Worm (Caenorhabditis elegans) whole organism, L2 larva: ENCODE measurements around the gene fbxb-104.
"Not testable (repeated sequence)": the region's sequence is repeated elsewhere in the genome, so short reads cannot be mapped to it uniquely, and the experiment has no call there.

Experiments
- C34F6.9 ChIP-seq: fragments of 150-350 bp; optimal IDR thresholded peaks from 2 replicates; lab custom pipeline; 2014; ENCODE audit warnings: missing biosample characterization, missing genetic modification characterization
- F13H6.1 ChIP-seq: sonication (generic microtip); optimal IDR thresholded peaks from 2 replicates; lab custom pipeline; 2016; ENCODE audit warnings: missing genetic modification characterization, missing compliant biosample characterization
- Y55F3AM.14 ChIP-seq: fragments of 200-800 bp; sonication (Bioruptor generic); optimal IDR thresholded peaks from 2 replicates; lab custom pipeline; 2018; ENCODE audit warnings: mild to moderate bottlenecking, missing genetic modification characterization, missing compliant biosample characterization
- ZK546.5 ChIP-seq: sonication (generic microtip); optimal IDR thresholded peaks from 2 replicates; lab custom pipeline; 2017; ENCODE audit warnings: missing biosample characterization, missing genetic modification characterization
- alr-1 ChIP-seq: fragments of 150-350 bp; optimal IDR thresholded peaks from 2 replicates; lab custom pipeline; 2014; ENCODE audit warnings: missing biosample characterization, missing genetic modification characterization
- aly-2 ChIP-seq: fragments of 150-350 bp; optimal IDR thresholded peaks from 2 replicates; lab custom pipeline; 2014; ENCODE audit warnings: missing biosample characterization, missing genetic modification characterization
- blmp-1 ChIP-seq: sonication (generic microtip); optimal IDR thresholded peaks from 2 replicates; lab custom pipeline; 2017; ENCODE audit warnings: missing genetic modification characterization, mild to moderate bottlenecking, missing compliant biosample characterization, antibody characterized with exemption, moderate library complexity; ENCODE audit not compliant: insufficient read depth
- crh-2 ChIP-seq: sonication (generic microtip); optimal IDR thresholded peaks from 2 replicates; lab custom pipeline; 2017; ENCODE audit warnings: missing biosample characterization, missing genetic modification characterization
- dmd-4 ChIP-seq: sonication (generic microtip); optimal IDR thresholded peaks from 2 replicates; lab custom pipeline; 2017; ENCODE audit warnings: missing biosample characterization, missing genetic modification characterization
- elt-1 ChIP-seq: fragments of 150-350 bp; optimal IDR thresholded peaks from 2 replicates; lab custom pipeline; 2014; ENCODE audit warnings: missing biosample characterization, missing genetic modification characterization
- fos-1 ChIP-seq: fragments of 150-350 bp; optimal IDR thresholded peaks from 2 replicates; lab custom pipeline; 2014; ENCODE audit warnings: missing biosample characterization, missing genetic modification characterization
- gmeb-1 ChIP-seq: fragments of 150-350 bp; optimal IDR thresholded peaks from 2 replicates; lab custom pipeline; 2014; ENCODE audit warnings: missing biosample characterization, missing genetic modification characterization
- lin-11 ChIP-seq: fragments of 150-350 bp; sonication (generic microtip); optimal IDR thresholded peaks from 2 replicates; lab custom pipeline; 2014; ENCODE audit warnings: missing biosample characterization, missing genetic modification characterization, inconsistent platforms, mixed read lengths
- lin-13 ChIP-seq: fragments of 150-350 bp; optimal IDR thresholded peaks from 2 replicates; lab custom pipeline; 2014; ENCODE audit warnings: missing biosample characterization, missing genetic modification reagents, missing genetic modification characterization
- lin-39 ChIP-seq: fragments of 150-350 bp; optimal IDR thresholded peaks from 2 replicates; lab custom pipeline; 2014; ENCODE audit warnings: missing biosample characterization, missing genetic modification reagents, missing genetic modification characterization
- lsy-2 ChIP-seq, 2 experiments: fragments of 150-350 bp in 1 of 2; sonication (generic microtip) in 1 of 2; optimal IDR thresholded peaks; 2 replicates each; lab custom pipeline; 2014 to 2017; ENCODE audit warnings: missing biosample characterization in 2 of 2, missing genetic modification characterization in 2 of 2
- mbf-1 ChIP-seq: sonication (generic microtip); optimal IDR thresholded peaks from 2 replicates; lab custom pipeline; 2017; ENCODE audit warnings: missing biosample characterization, missing genetic modification characterization
- mdl-1 ChIP-seq, 2 experiments: fragments of 150-350 bp in 1 of 2; sonication (generic microtip) in 1 of 2; optimal IDR thresholded peaks; 2 replicates each; lab custom pipeline; 2017; ENCODE audit warnings: missing biosample characterization in 2 of 2, missing genetic modification characterization in 2 of 2
- nhr-10 ChIP-seq: sonication (generic microtip); optimal IDR thresholded peaks from 2 replicates; lab custom pipeline; 2017; ENCODE audit warnings: missing biosample characterization, missing genetic modification characterization
- nhr-11 ChIP-seq: fragments of 150-350 bp; optimal IDR thresholded peaks from 2 replicates; lab custom pipeline; 2014; ENCODE audit warnings: missing biosample characterization, missing genetic modification characterization
- nhr-129 ChIP-seq: fragments of 150-350 bp; optimal IDR thresholded peaks from 2 replicates; lab custom pipeline; 2014; ENCODE audit warnings: missing biosample characterization, missing genetic modification characterization
- nhr-21 ChIP-seq: fragments of 150-350 bp; optimal IDR thresholded peaks from 2 replicates; lab custom pipeline; 2014; ENCODE audit warnings: missing biosample characterization, missing genetic modification characterization
- nhr-23 ChIP-seq: fragments of 150-350 bp; optimal IDR thresholded peaks from 2 replicates; lab custom pipeline; 2014; ENCODE audit warnings: missing biosample characterization, missing genetic modification reagents, missing genetic modification characterization
- nhr-237 ChIP-seq: fragments of 150-350 bp; optimal IDR thresholded peaks from 2 replicates; lab custom pipeline; 2014; ENCODE audit warnings: missing biosample characterization, missing genetic modification characterization
- nhr-25 ChIP-seq: fragments of 150-350 bp; sonication (generic microtip); optimal IDR thresholded peaks from 3 replicates; lab custom pipeline; 2014; ENCODE audit warnings: missing biosample characterization, missing genetic modification characterization
- nhr-6 ChIP-seq: fragments of 150-350 bp; optimal IDR thresholded peaks from 2 replicates; lab custom pipeline; 2014; ENCODE audit warnings: missing biosample characterization, missing genetic modification characterization
- nhr-77 ChIP-seq: fragments of 150-350 bp; optimal IDR thresholded peaks from 2 replicates; lab custom pipeline; 2014; ENCODE audit warnings: missing biosample characterization, missing genetic modification characterization
- sma-3 ChIP-seq: sonication (generic microtip); optimal IDR thresholded peaks from 2 replicates; lab custom pipeline; 2016; ENCODE audit warnings: missing genetic modification reagents, missing genetic modification characterization, missing compliant biosample characterization
- sma-9 ChIP-seq, 2 experiments: fragments of 150-350 bp in 1 of 2; sonication (generic microtip) in 1 of 2; optimal IDR thresholded peaks; 2 replicates each; lab custom pipeline; 2014 to 2016; ENCODE audit warnings: missing genetic modification characterization in 2 of 2, mild to moderate bottlenecking in 1 of 2, missing biosample characterization in 1 of 2, missing compliant biosample characterization in 1 of 2, missing genetic modification reagents in 1 of 2, moderate library complexity in 1 of 2
- snpc-4 ChIP-seq: fragments of 150-350 bp; optimal IDR thresholded peaks from 2 replicates; lab custom pipeline; 2014; ENCODE audit warnings: missing biosample characterization, missing genetic modification characterization
- unc-55 ChIP-seq: fragments of 150-350 bp; sonication (generic microtip); optimal IDR thresholded peaks from 3 replicates; lab custom pipeline; 2014; ENCODE audit warnings: missing biosample characterization, missing genetic modification reagents, missing genetic modification characterization
- unc-62 ChIP-seq: fragments of 150-350 bp; optimal IDR thresholded peaks from 2 replicates; lab custom pipeline; 2014; ENCODE audit warnings: missing biosample characterization, missing genetic modification reagents, missing genetic modification characterization
- zag-1 ChIP-seq: fragments of 150-350 bp; optimal IDR thresholded peaks from 2 replicates; lab custom pipeline; 2014; ENCODE audit warnings: missing biosample characterization, missing genetic modification characterization
- ztf-1 ChIP-seq: fragments of 200-800 bp; sonication (Bioruptor generic); conservative IDR thresholded peaks from 2 replicates; pipeline ENCODE4 v1.3.6; 2022; ENCODE audit warnings: missing genetic modification characterization, missing compliant biosample characterization
- ztf-4 ChIP-seq: fragments of 150-350 bp; optimal IDR thresholded peaks from 2 replicates; lab custom pipeline; 2014; ENCODE audit warnings: missing biosample characterization, missing genetic modification characterization

fbxb-104 gene

DNA sequence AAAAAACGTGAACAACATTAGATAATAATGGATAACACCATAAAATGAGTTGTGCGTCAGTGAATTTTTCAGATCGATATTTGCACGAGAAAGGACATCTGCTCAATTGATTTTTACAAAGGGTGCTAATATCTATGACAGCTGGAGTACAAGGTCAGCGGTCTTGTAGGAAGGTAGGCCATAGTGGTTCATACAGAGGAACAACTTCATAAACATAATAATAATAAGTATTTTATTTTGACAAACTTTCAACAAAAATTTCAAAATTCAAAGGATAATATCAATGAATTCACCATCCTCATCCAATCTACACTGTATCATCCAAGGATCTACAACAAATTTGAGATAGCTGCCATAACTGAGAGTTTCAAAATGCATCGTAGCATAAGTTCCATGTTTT lies at the start of gene fbxb-104:
Gene fbxb-104 (minus strand): TSS at position 101 of the 400 bp plus-strand sequence.
- TF ChIP-seq mbf-1 = no peak
- no peak for TF ChIP-seq nhr-237
- no peak for TF ChIP-seq dmd-4 (tag; lab: Kevin White, UChicago)
- no peak for TF ChIP-seq ztf-4 (tag; lab: Kevin White, UChicago)
- TF ChIP-seq nhr-23 (tag; lab: Kevin White, UChicago) = no peak
- TF ChIP-seq fos-1 (tag; lab: Kevin White, UChicago) = no peak
- no peak for TF ChIP-seq alr-1
- no peak for TF ChIP-seq ZK546.5 (tag; lab: Kevin White, UChicago)
- no peak for TF ChIP-seq nhr-6 (tag; lab: Kevin White, UChicago)
- no peak for TF ChIP-seq mdl-1 (tag; optimal IDR thresholded peaks at IDR 0.05; lab: Kevin White, UChicago)
- TF ChIP-seq aly-2 (tag; lab: Kevin White, UChicago) = no peak
- TF ChIP-seq nhr-10 = no peak
- TF ChIP-seq zag-1 (tag; lab: Kevin White, UChicago) = no peak
- TF ChIP-seq unc-55 (GFP tag; lab: Kevin White, UChicago) = no peak
- TF ChIP-seq C34F6.9 (tag; lab: Kevin White, UChicago) = no peak
- TF ChIP-seq ztf-1 (GFP tag; lab: Robert Waterston, UW) = no peak
- no peak for TF ChIP-seq lin-13 (GFP tag; lab: Kevin White, UChicago)
- TF ChIP-seq nhr-25 (tag; lab: Kevin White, UChicago) = no peak

DNA sequence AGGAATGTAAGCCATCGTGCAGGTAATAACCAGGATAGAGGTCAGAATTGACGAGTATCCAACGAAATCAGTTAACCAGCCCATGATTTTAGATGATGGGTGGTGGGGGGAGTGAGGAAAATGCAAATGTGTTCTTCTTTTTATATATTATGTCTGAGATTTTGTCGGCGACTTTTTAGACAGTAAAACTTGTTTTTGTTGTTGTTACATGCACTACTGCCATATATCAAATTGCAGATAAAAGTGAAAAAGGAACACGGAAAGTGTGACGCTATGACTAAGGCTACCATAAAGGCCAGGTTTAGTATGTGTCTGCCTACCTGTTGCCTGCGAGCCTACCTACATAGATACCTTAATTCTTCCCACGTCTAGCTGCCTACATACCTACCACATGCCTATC lies 47.0 kb upstream of the fbxb-104 start, which contains the start of gene col-72:
Gene col-72 (minus strand): TSS at position 101 of the 400 bp plus-strand sequence.
- TF ChIP-seq Y55F3AM.14 (GFP tag; lab: Kevin White, UChicago) (no peak), nhr-21 (tag; lab: Kevin White, UChicago) (no peak), nhr-25 (tag; lab: Kevin White, UChicago) (no peak), nhr-10 (no peak), fos-1 (tag; lab: Kevin White, UChicago) (no peak), nhr-237 (no peak), nhr-11 (tag; lab: Kevin White, UChicago) (no peak), lsy-2 (tag; optimal IDR thresholded peaks at IDR 0.05; lab: Kevin White, UChicago) (no peak), elt-1 (tag; lab: Kevin White, UChicago) (no peak), lin-39 (tag; lab: Kevin White, UChicago) (no peak), lin-13 (GFP tag; lab: Kevin White, UChicago) (no peak), snpc-4 (tag; lab: Kevin White, UChicago) (no peak), aly-2 (tag; lab: Kevin White, UChicago) (no peak), unc-62 (GFP tag; lab: Kevin White, UChicago) (no peak), ztf-4 (tag; lab: Kevin White, UChicago) (no peak), blmp-1 (no peak), lin-11 (no peak), dmd-4 (tag; lab: Kevin White, UChicago) (no peak), mdl-1 (tag; optimal IDR thresholded peaks at IDR 0.05; lab: Kevin White, UChicago) (no peak), nhr-77 (no peak)
- TF ChIP-seq, all 48 proteins: peak for 0

ce11 chrII:3523547-3523946 lies 46.5 kb upstream of the fbxb-104 start:
- TF ChIP-seq F13H6.1 (tag; lab: Kevin White, UChicago) (peak; percentile 56), crh-2 (peak; percentile 43), gmeb-1 (peak; percentile 48), lin-13 (GFP tag; lab: Kevin White, UChicago) (peak; percentile 67), nhr-129 (peak; percentile 73), unc-55 (GFP tag; lab: Kevin White, UChicago) (peak; percentile 87), sma-9 (GFP tag; optimal IDR thresholded peaks at IDR 0.05; lab: Kevin White, UChicago) (peak; percentile 55), ZK546.5 (tag; lab: Kevin White, UChicago) (peak; percentile 6), lin-11 (peak; percentile 4), C34F6.9 (tag; lab: Kevin White, UChicago) (peak; percentile 68), sma-3 (peak; percentile 32), zag-1 (tag; lab: Kevin White, UChicago) (peak; percentile 20), lsy-2 (tag; optimal IDR thresholded peaks at IDR 0.05; lab: Kevin White, UChicago) (peak; percentile 89 to 97), nhr-25 (tag; lab: Kevin White, UChicago) (peak; percentile 61)
- not testable (repeated sequence) for TF ChIP-seq sma-9 (tag; optimal IDR thresholded peaks at IDR 0.05; lab: Kevin White, UChicago)
